Fruit fly (Drosophila melanogaster): Measurements from ENCODE around the gene CG7715.

CG7715 gene

DNA sequence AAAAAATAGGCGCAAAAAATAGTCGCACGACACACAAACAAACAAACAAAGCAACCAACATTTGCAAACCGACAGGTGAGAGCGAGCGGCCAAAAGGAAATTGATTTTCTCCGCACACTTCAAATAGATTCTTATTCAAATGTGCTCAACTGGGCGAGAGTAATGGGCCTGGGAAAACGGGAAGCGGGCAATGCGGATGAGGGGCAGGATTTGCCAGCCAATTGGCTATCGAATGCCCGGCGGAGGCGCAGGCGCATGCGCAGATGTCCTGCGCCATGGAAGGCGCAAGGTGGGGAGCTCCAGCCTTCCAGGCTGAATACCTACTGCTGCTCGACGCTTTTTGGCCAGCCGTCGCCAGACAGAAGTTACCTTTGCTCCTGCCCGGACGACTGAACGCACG is 23.1 kb downstream of the CG7715 start, which contains the start of the genes ChAT and VAChT:
Gene ChAT, plus strand, starts transcription at position 352 of the 400 bp plus-strand sequence.
Gene VAChT, plus strand, starts transcription at position 352 of the 400 bp plus-strand sequence.
- TF ChIP-seq CG31627 (GFP tag; optimal IDR thresholded peaks at IDR 0.05) = no peak
- TF ChIP-seq acj6 (GFP tag; optimal IDR thresholded peaks at IDR 0.05) = no peak
- TF ChIP-seq fkh (GFP tag; optimal IDR thresholded peaks at IDR 0.05) = no peak
- TF ChIP-seq Eip78C (GFP tag) = no peak
- no peak for TF ChIP-seq CG11762 (GFP tag; optimal IDR thresholded peaks at IDR 0.05; ENCODE audit: insufficient read depth)
- no peak for TF ChIP-seq Sox14 (GFP tag; optimal IDR thresholded peaks at IDR 0.05)
- TF ChIP-seq CG8319 (GFP tag; optimal IDR thresholded peaks at IDR 0.05) = no peak
- no peak for TF ChIP-seq CG6854 (GFP tag; optimal IDR thresholded peaks at IDR 0.05)
- no peak for TF ChIP-seq CG10669 (GFP tag; optimal IDR thresholded peaks at IDR 0.05)
- TF ChIP-seq net (GFP tag; optimal IDR thresholded peaks at IDR 0.05) = no peak
- TF ChIP-seq CG4318 (GFP tag; optimal IDR thresholded peaks at IDR 0.05) = no peak
- no peak for TF ChIP-seq fd59A (GFP tag; optimal IDR thresholded peaks at IDR 0.05)
- TF ChIP-seq CG6163 (GFP tag; IDR thresholded peaks at IDR 0.05) = no peak
- no peak for TF ChIP-seq ss (GFP tag; optimal IDR thresholded peaks at IDR 0.05)
- no peak for TF ChIP-seq CG8632 (GFP tag; optimal IDR thresholded peaks at IDR 0.05)
- no peak for TF ChIP-seq dac (GFP tag; optimal IDR thresholded peaks at IDR 0.05)
- no peak for TF ChIP-seq Hr4 (GFP tag; optimal IDR thresholded peaks at IDR 0.05)
- TF ChIP-seq esn (GFP tag; optimal IDR thresholded peaks at IDR 0.05) = no peak
- TF ChIP-seq Sox102F (GFP tag; optimal IDR thresholded peaks at IDR 0.05) = no peak
- TF ChIP-seq CG6276 (GFP tag; optimal IDR thresholded peaks at IDR 0.05) = no peak

DNA sequence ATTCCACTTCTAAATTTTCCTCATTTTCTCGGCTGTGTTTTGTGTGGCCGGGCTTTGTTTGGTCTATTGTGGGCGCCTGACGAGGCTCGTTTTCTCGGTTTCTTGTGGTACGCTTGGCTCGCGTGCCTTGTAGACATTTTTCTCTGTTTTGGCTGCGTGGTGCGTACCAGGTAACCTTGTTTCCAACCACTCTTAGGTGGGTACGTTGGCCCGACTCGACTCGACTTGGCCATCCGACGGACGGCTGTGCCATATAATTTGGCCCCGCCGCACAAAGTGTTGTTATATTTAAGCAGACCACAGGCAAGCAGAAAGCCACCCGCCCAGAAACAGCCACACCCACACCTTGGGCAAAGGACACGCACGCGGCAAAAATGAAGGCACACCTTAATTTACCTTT is 24.8 kb downstream of the CG7715 start:
- TF ChIP-seq topi (GFP tag; optimal IDR thresholded peaks at IDR 0.05) (no peak), Ets21C (GFP tag; optimal IDR thresholded peaks at IDR 0.05) (no peak), Eip78C (GFP tag) (no peak), CG8319 (GFP tag; optimal IDR thresholded peaks at IDR 0.05) (no peak), Hr39 (GFP tag; optimal IDR thresholded peaks at IDR 0.05) (no peak), Ets96B (tag; optimal IDR thresholded peaks at IDR 0.05) (no peak)

DNA sequence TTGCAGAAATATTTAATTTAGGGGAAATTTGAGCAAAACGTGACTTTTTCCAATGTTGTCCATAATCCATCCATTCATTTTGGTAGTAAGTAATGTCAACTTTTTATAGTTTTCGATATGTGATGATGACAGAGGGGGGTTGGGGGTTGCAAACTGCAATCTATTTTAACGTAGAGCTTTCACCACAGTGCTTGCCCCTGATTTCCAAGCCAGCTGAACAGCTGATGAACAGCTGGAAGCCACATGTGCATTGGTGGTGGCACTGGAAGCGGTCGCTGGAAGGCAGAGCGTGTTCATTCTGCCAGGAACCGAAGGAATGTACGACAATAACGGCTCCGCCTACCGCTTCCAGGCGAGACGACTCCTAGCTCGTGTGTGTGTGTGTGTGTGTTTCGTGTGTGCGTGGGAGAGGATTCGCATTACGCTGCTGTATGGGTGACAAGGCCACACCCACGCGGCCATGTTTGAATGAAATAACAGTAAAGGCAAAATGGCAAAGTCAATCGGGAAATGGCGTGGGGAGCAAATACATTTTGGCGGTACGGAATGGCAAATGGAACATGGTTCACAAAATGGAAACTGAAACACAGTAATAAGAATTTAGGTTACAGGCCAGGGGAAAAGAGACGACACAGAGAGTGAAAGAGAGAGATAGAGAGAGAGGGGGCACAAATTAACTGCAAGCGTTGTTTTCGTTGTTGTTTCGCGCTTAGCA is 29.3 kb downstream of the CG7715 start:
- TF ChIP-seq Smox (GFP tag; optimal IDR thresholded peaks at IDR 0.05) (no peak), lz (GFP tag; optimal IDR thresholded peaks at IDR 0.05) (no peak), CG8119 (GFP tag; IDR thresholded peaks at IDR 0.05) (no peak), salr (GFP tag; optimal IDR thresholded peaks at IDR 0.05) (no peak), CG16779 (tag; optimal IDR thresholded peaks at IDR 0.05) (no peak), Hr39 (GFP tag; optimal IDR thresholded peaks at IDR 0.05) (no peak), CG11294 (GFP tag; IDR thresholded peaks at IDR 0.05) (no peak), ss (GFP tag; optimal IDR thresholded peaks at IDR 0.05) (no peak), CG34406 (GFP tag; optimal IDR thresholded peaks at IDR 0.05) (no peak), net (GFP tag; optimal IDR thresholded peaks at IDR 0.05) (no peak), vri (GFP tag; optimal IDR thresholded peaks at IDR 0.05) (no peak), CG11902 (GFP tag; optimal IDR thresholded peaks at IDR 0.05) (no peak), CG6163 (GFP tag; IDR thresholded peaks at IDR 0.05) (no peak), Gug (GFP tag; IDR thresholded peaks at IDR 0.05) (no peak), CG4318 (GFP tag; optimal IDR thresholded peaks at IDR 0.05) (no peak), CG6792 (GFP tag; optimal IDR thresholded peaks at IDR 0.05) (no peak), dsx (GFP tag; optimal IDR thresholded peaks at IDR 0.05; ENCODE audit: poor library complexity, severe bottlenecking) (no peak), Lpt (GFP tag; optimal IDR thresholded peaks at IDR 0.05) (no peak)

Measured in whole organism, prepupa.